Worm (Caenorhabditis elegans) whole organism, L1 larva: Measurements from ENCODE around the gene rer-1.

ENCODE experiments used
- ama-1 ChIP-seq: fragments of 150-350 bp; optimal IDR thresholded peaks from 2 replicates; lab custom pipeline; 2014
- ceh-82 ChIP-seq, 3 experiments: fragments of 150-350 bp in 1 of 3; sonication (generic microtip) in 2 of 3; optimal IDR thresholded peaks; 2 replicates each; lab custom pipeline; 2014 to 2017; ENCODE audit warnings: missing biosample characterization in 3 of 3, missing genetic modification characterization in 3 of 3
- fkh-10 ChIP-seq: sonication (generic microtip); optimal IDR thresholded peaks from 2 replicates; lab custom pipeline; 2017; ENCODE audit warnings: missing biosample characterization, missing genetic modification reagents, missing genetic modification characterization
- lin-39 ChIP-seq: fragments of 150-350 bp; optimal IDR thresholded peaks from 2 replicates; lab custom pipeline; 2014; ENCODE audit warnings: missing biosample characterization, missing genetic modification reagents, missing genetic modification characterization
- pag-3 ChIP-seq: sonication (generic microtip); optimal IDR thresholded peaks from 2 replicates; lab custom pipeline; 2017; ENCODE audit warnings: missing genetic modification characterization, mild to moderate bottlenecking, missing compliant biosample characterization, antibody characterized with exemption, borderline replicate concordance; ENCODE audit not compliant: insufficient read depth
- unc-62 ChIP-seq: fragments of 150-350 bp; optimal IDR thresholded peaks from 2 replicates; lab custom pipeline; 2014; ENCODE audit warnings: missing biosample characterization, missing genetic modification reagents, missing genetic modification characterization
- vab-15 ChIP-seq: sonication (generic microtip); optimal IDR thresholded peaks from 2 replicates; lab custom pipeline; 2017; ENCODE audit warnings: missing genotype, mild to moderate bottlenecking, missing genetic modification characterization, missing compliant biosample characterization
- ztf-11 ChIP-seq, 2 experiments: sonication (generic microtip); optimal IDR thresholded peaks; 2 replicates each; lab custom pipeline; 2016 to 2017; ENCODE audit warnings: missing genetic modification characterization in 2 of 2, missing biosample characterization in 1 of 2, missing compliant biosample characterization in 1 of 2

ce11 chrII:8835857-8836256 lies 24.7 kb downstream of the rer-1 start, which contains the start of gene F46C5.4:
- TF ChIP-seq ceh-82 (tag; optimal IDR thresholded peaks at IDR 0.05; lab: Kevin White, UChicago) (no peak), fkh-10 (peak; percentile 85), vab-15 (no peak), lin-39 (tag; lab: Kevin White, UChicago) (no peak), pag-3 (tag; lab: Kevin White, UChicago) (no peak), unc-62 (no peak), ama-1 (lab: Kevin White, UChicago) (no peak), ztf-11 (tag; optimal IDR thresholded peaks at IDR 0.05; lab: Kevin White, UChicago) (no peak)
